Fruit fly (Drosophila melanogaster) whole organism, embryonic: ENCODE results near the gene Ide.

Experiments
- B-H1 ChIP-seq: fragments of 200-800 bp; sonication (Bioruptor generic); IDR thresholded peaks from 3 replicates; pipeline ENCODE4 v1.3.6; 2022; ENCODE audit warnings: missing biosample characterization, missing genetic modification characterization
- CG11085 ChIP-seq: fragments of 200-800 bp; sonication (Bioruptor generic); IDR thresholded peaks from 2 replicates; pipeline ENCODE4 v1.3.6; 2022; ENCODE audit warnings: missing biosample characterization, missing genetic modification characterization
- CG11247 ChIP-seq: fragments of 200-800 bp; sonication (Bioruptor generic); IDR thresholded peaks from 2 replicates; pipeline ENCODE4 v1.3.6; 2022; ENCODE audit warnings: missing biosample characterization, missing genetic modification characterization
- CG12219 ChIP-seq: fragments of 200-800 bp; sonication (Bioruptor generic); optimal IDR thresholded peaks from 3 replicates; lab custom pipeline; 2018; ENCODE audit warnings: missing biosample characterization, mild to moderate bottlenecking, missing genetic modification characterization
- CG12299 ChIP-seq: fragments of 200-800 bp; sonication (Bioruptor generic); optimal IDR thresholded peaks from 2 replicates; lab custom pipeline; 2018; ENCODE audit warnings: missing biosample characterization, mild to moderate bottlenecking, missing genetic modification characterization
- CG12659 ChIP-seq: fragments of 200-800 bp; sonication (Bioruptor generic); optimal IDR thresholded peaks from 3 replicates; lab custom pipeline; 2017; ENCODE audit warnings: mild to moderate bottlenecking, missing biosample characterization, missing genetic modification reagents, missing genetic modification characterization
- CG12744 ChIP-seq: fragments of 200-800 bp; sonication (Bioruptor generic); optimal IDR thresholded peaks from 2 replicates; lab custom pipeline; 2016; ENCODE audit warnings: missing biosample characterization, missing genetic modification characterization
- CG14860 ChIP-seq: fragments of 200-800 bp; sonication (Bioruptor generic); IDR thresholded peaks from 3 replicates; pipeline ENCODE4 v1.3.6; 2022; ENCODE audit warnings: missing biosample characterization, missing genetic modification characterization; ENCODE audit not compliant: partially characterized antibody
- CG17829 ChIP-seq: fragments of 200-800 bp; optimal IDR thresholded peaks from 2 replicates; lab custom pipeline; 2019; ENCODE audit warnings: missing biosample characterization, mild to moderate bottlenecking, missing genetic modification characterization, moderate library complexity
- CG17912 ChIP-seq: fragments of 200-800 bp; sonication (Bioruptor generic); optimal IDR thresholded peaks from 2 replicates; lab custom pipeline; 2018; ENCODE audit warnings: missing biosample characterization, mild to moderate bottlenecking, missing genetic modification characterization
- CG18476 ChIP-seq: fragments of 200-800 bp; sonication (Bioruptor generic); optimal IDR thresholded peaks from 2 replicates; lab custom pipeline; 2016; ENCODE audit warnings: missing biosample characterization, mild to moderate bottlenecking, missing genetic modification characterization
- CG30431 ChIP-seq: fragments of 200-800 bp; sonication (Bioruptor generic); optimal IDR thresholded peaks from 2 replicates; lab custom pipeline; 2017; ENCODE audit warnings: missing biosample characterization, missing genetic modification characterization
- CG4617 ChIP-seq: fragments of 200-800 bp; sonication (Bioruptor generic); optimal IDR thresholded peaks from 3 replicates; lab custom pipeline; 2016; ENCODE audit warnings: missing biosample characterization, missing genetic modification characterization, borderline replicate concordance
- CG4854 ChIP-seq: fragments of 200-800 bp; sonication (Bioruptor generic); optimal IDR thresholded peaks from 2 replicates; lab custom pipeline; 2016; ENCODE audit warnings: missing biosample characterization, missing genetic modification characterization, inconsistent platforms
- CG5180 ChIP-seq: fragments of 200-800 bp; sonication (Bioruptor generic); optimal IDR thresholded peaks from 3 replicates; lab custom pipeline; 2017; ENCODE audit warnings: missing biosample characterization, missing genetic modification characterization, mild to moderate bottlenecking, moderate library complexity, missing genetic modification reagents
- CG9876 ChIP-seq: fragments of 200-800 bp; sonication (Bioruptor generic); optimal IDR thresholded peaks from 2 replicates; lab custom pipeline; 2016; ENCODE audit warnings: missing biosample characterization, missing genetic modification characterization
- Camta ChIP-seq: fragments of 200-800 bp; sonication (Bioruptor generic); optimal IDR thresholded peaks from 2 replicates; lab custom pipeline; 2016; ENCODE audit warnings: missing biosample characterization, missing genetic modification characterization
- Doc3 ChIP-seq: fragments of 200-800 bp; sonication (Bioruptor generic); IDR thresholded peaks from 3 replicates; pipeline ENCODE4 v1.3.6; 2022; ENCODE audit warnings: missing biosample characterization, missing genetic modification characterization; ENCODE audit not compliant: partially characterized antibody
- ERR ChIP-seq: fragments of 200-800 bp; sonication (Bioruptor generic); optimal IDR thresholded peaks from 2 replicates; lab custom pipeline; 2016; ENCODE audit warnings: missing biosample characterization, missing genetic modification characterization
- Gug ChIP-seq: fragments of 200-800 bp; sonication (Bioruptor generic); IDR thresholded peaks from 4 replicates; pipeline ENCODE4 v1.3.6; 2022; ENCODE audit warnings: missing biosample characterization, missing genetic modification characterization
- HLH54F ChIP-seq: fragments of 200-800 bp; sonication (Bioruptor generic); optimal IDR thresholded peaks from 3 replicates; lab custom pipeline; 2016; ENCODE audit warnings: missing biosample characterization, missing genetic modification characterization
- HmgD ChIP-seq: fragments of 200-800 bp; sonication (Bioruptor generic); optimal IDR thresholded peaks from 3 replicates; lab custom pipeline; 2016; ENCODE audit warnings: missing biosample characterization, missing genetic modification characterization
- Hr78 ChIP-seq, 2 experiments: fragments of 200-800 bp in 1 of 2; fragments of >200 bp in 1 of 2; sonication (Bioruptor generic) in 1 of 2; optimal IDR thresholded peaks; 2 replicates each; lab custom pipeline; 2017 to 2019; ENCODE audit warnings: missing biosample characterization in 2 of 2, missing genetic modification characterization in 2 of 2, mild to moderate bottlenecking in 1 of 2, moderate library complexity in 1 of 2
- Jarid2 ChIP-seq: fragments of 200-800 bp; sonication (Bioruptor generic); optimal IDR thresholded peaks from 3 replicates; lab custom pipeline; 2017; ENCODE audit warnings: mild to moderate bottlenecking, missing biosample characterization, missing genetic modification reagents, missing genetic modification characterization
- Med ChIP-seq: fragments of 200-800 bp; sonication (Bioruptor generic); peaks from one replicate; lab custom pipeline; 2016; ENCODE audit warnings: missing biosample characterization, missing genetic modification characterization, mild to moderate bottlenecking, inconsistent platforms, moderate library complexity
- NC2β ChIP-seq: fragments of 200-800 bp; sonication (Bioruptor generic); optimal IDR thresholded peaks from 2 replicates; lab custom pipeline; 2016; ENCODE audit warnings: missing biosample characterization, missing genetic modification characterization
- Nf-YC ChIP-seq: fragments of 200-800 bp; optimal IDR thresholded peaks from 3 replicates; lab custom pipeline; 2019; ENCODE audit warnings: missing biosample characterization, mild to moderate bottlenecking, missing genetic modification characterization, moderate library complexity
- NfI ChIP-seq: fragments of 200-800 bp; sonication (Bioruptor generic); optimal IDR thresholded peaks from 3 replicates; lab custom pipeline; 2018; ENCODE audit warnings: missing biosample characterization, mild to moderate bottlenecking, missing genetic modification characterization, moderate library complexity
- Pdp1 ChIP-seq, 2 experiments: fragments of 200-800 bp; sonication (Bioruptor generic); optimal IDR thresholded peaks; 3 replicates each; lab custom pipeline; 2016; ENCODE audit warnings: missing biosample characterization in 2 of 2, missing genetic modification characterization in 2 of 2, mild to moderate bottlenecking in 1 of 2, moderate library complexity in 1 of 2
- TFAM ChIP-seq: fragments of 200-800 bp; sonication (Bioruptor generic); optimal IDR thresholded peaks from 2 replicates; lab custom pipeline; 2017; ENCODE audit warnings: missing biosample characterization, missing genetic modification characterization, inconsistent platforms
- Xrp1 ChIP-seq: fragments of 200-800 bp; sonication (Bioruptor generic); IDR thresholded peaks from 2 replicates; pipeline ENCODE4 v1.3.6; 2022; ENCODE audit warnings: missing biosample characterization, missing genetic modification characterization
- ac ChIP-seq: fragments of 200-800 bp; sonication (Bioruptor generic); optimal IDR thresholded peaks from 3 replicates; lab custom pipeline; 2017; ENCODE audit warnings: missing biosample characterization, mild to moderate bottlenecking, missing genetic modification characterization
- al ChIP-seq: fragments of 200-800 bp; sonication (Bioruptor generic); IDR thresholded peaks from 2 replicates; pipeline ENCODE4 v1.3.6; 2022; ENCODE audit warnings: missing biosample characterization, missing genetic modification characterization
- ase ChIP-seq: fragments of 200-800 bp; sonication (Bioruptor generic); IDR thresholded peaks from 3 replicates; pipeline ENCODE4 v1.3.6; 2022; ENCODE audit warnings: missing biosample characterization, missing genetic modification characterization
- chinmo ChIP-seq: fragments of 200-800 bp; sonication (Bioruptor generic); IDR thresholded peaks from 4 replicates; pipeline ENCODE4 v1.3.6; 2022; ENCODE audit warnings: missing biosample characterization, missing genetic modification characterization; ENCODE audit not compliant: partially characterized antibody
- croc ChIP-seq: fragments of 200-800 bp; sonication (Bioruptor generic); conservative IDR thresholded peaks from 3 replicates; pipeline ENCODE4 v1.3.6; 2022; ENCODE audit warnings: missing biosample characterization, missing genetic modification characterization
- ewg ChIP-seq: fragments of 200-800 bp; sonication (Bioruptor generic); optimal IDR thresholded peaks from 3 replicates; lab custom pipeline; 2017; ENCODE audit warnings: mild to moderate bottlenecking, missing biosample characterization, missing genetic modification reagents, missing genetic modification characterization
- gt ChIP-seq: fragments of 200-800 bp; sonication (Bioruptor generic); IDR thresholded peaks from 2 replicates; pipeline ENCODE4 v1.3.6; 2022; ENCODE audit warnings: missing biosample characterization, missing genetic modification characterization
- maf-S ChIP-seq: fragments of 200-800 bp; sonication (Bioruptor generic); optimal IDR thresholded peaks from 2 replicates; lab custom pipeline; 2016; ENCODE audit warnings: missing biosample characterization, missing genetic modification characterization
- pho ChIP-seq: fragments of 200-800 bp; sonication (Bioruptor generic); optimal IDR thresholded peaks from 2 replicates; lab custom pipeline; 2016; ENCODE audit warnings: missing biosample characterization, missing genetic modification characterization
- pum ChIP-seq: fragments of 200-800 bp; sonication (Bioruptor generic); optimal IDR thresholded peaks from 2 replicates; lab custom pipeline; 2016; ENCODE audit warnings: missing biosample characterization, missing genetic modification characterization
- run ChIP-seq: fragments of 200-800 bp; sonication (Bioruptor generic); optimal IDR thresholded peaks from 3 replicates; lab custom pipeline; 2018; ENCODE audit warnings: missing biosample characterization, mild to moderate bottlenecking, missing genetic modification characterization
- sc ChIP-seq, 3 experiments: fragments of >200 bp in 2 of 3; fragments of 200-800 bp in 1 of 3; sonication (Bioruptor generic) in 1 of 3; optimal IDR thresholded peaks; 2 replicates in 2 of 3; 3 replicates in 1 of 3; lab custom pipeline; 2017; ENCODE audit warnings: mild to moderate bottlenecking in 1 of 3, missing biosample characterization in 1 of 3, missing genetic modification characterization in 1 of 3, missing genetic modification reagents in 1 of 3
- slp2 ChIP-seq: fragments of 200-800 bp; sonication (Bioruptor generic); optimal IDR thresholded peaks from 2 replicates; lab custom pipeline; 2016; ENCODE audit warnings: missing biosample characterization, missing genetic modification characterization
- tll ChIP-seq, 2 experiments: fragments of 200-800 bp in 1 of 2; fragments of >200 bp in 1 of 2; sonication (Bioruptor generic) in 1 of 2; optimal IDR thresholded peaks; 2 replicates each; lab custom pipeline; 2017 to 2019; ENCODE audit warnings: missing biosample characterization in 2 of 2, missing genetic modification characterization in 2 of 2, mild to moderate bottlenecking in 1 of 2, moderate library complexity in 1 of 2
- unpg ChIP-seq: fragments of 200-800 bp; sonication (Bioruptor generic); optimal IDR thresholded peaks from 3 replicates; lab custom pipeline; 2018; ENCODE audit warnings: missing biosample characterization, mild to moderate bottlenecking, missing genetic modification characterization, moderate library complexity

Ide gene

dm6 chr3L:20398243-20399222, 22.8 kb upstream of the Ide start (continued):
- TF ChIP-seq slp2: peak; percentile 57
- TF ChIP-seq Xrp1 (GFP tag; lab: Robert Waterston, UW): peak; percentile 61
- peak; percentile 81 for TF ChIP-seq CG17829 (tag; lab: Kevin White, UChicago)
- TF ChIP-seq CG4854: peak; percentile 75
- peak; percentile 88 for TF ChIP-seq chinmo (GFP tag; lab: Robert Waterston, UW)
- peak; percentile 32 for TF ChIP-seq CG4617 (GFP tag; lab: Kevin White, UChicago)
- peak; percentile 80 for TF ChIP-seq pho (GFP tag; lab: Kevin White, UChicago)
- TF ChIP-seq CG18476 (GFP tag; lab: Kevin White, UChicago): peak; percentile 74
- peak; percentile 73 for TF ChIP-seq al (GFP tag; lab: Robert Waterston, UW)
- no peak for TF ChIP-seq tll (GFP tag; optimal IDR thresholded peaks at IDR 0.05; lab: Kevin White, UChicago)
- TF ChIP-seq Pdp1 (GFP tag; optimal IDR thresholded peaks at IDR 0.05; lab: Kevin White, UChicago): peak; percentile 69 to 85
- peak; percentile 50 for TF ChIP-seq NC2β (GFP tag; lab: Kevin White, UChicago)
- TF ChIP-seq Camta (GFP tag; lab: Kevin White, UChicago): peak; percentile 60
- TF ChIP-seq TFAM: no peak
- no peak for TF ChIP-seq Doc3
- peak; percentile 65 for TF ChIP-seq HLH54F
- TF ChIP-seq CG14860 (GFP tag; lab: Robert Waterston, UW): no peak
- TF ChIP-seq croc: peak; percentile 36; the same call in 2 of the 3 replicates
- TF ChIP-seq CG11085 (GFP tag; lab: Robert Waterston, UW): no peak
- peak; percentile 3 for TF ChIP-seq ERR (GFP tag; lab: Kevin White, UChicago)
- TF ChIP-seq CG11247 (GFP tag; lab: Robert Waterston, UW): 0 out of 2 replicates have a peak, but pooled peaks have one; percentile 28
- peak; percentile 71 for TF ChIP-seq ewg
- TF ChIP-seq maf-S (GFP tag; lab: Kevin White, UChicago): peak; percentile 66
- TF ChIP-seq Nf-YC (tag; lab: Kevin White, UChicago): peak; percentile 77
- TF ChIP-seq CG12299: peak; percentile 75
- peak in 1 of 2 experiments; percentile 93 for TF ChIP-seq Hr78 (GFP tag; optimal IDR thresholded peaks at IDR 0.05; lab: Kevin White, UChicago)
- TF ChIP-seq ac (GFP tag; lab: Kevin White, UChicago): peak; percentile 35
- no peak for TF ChIP-seq gt (GFP tag; lab: Robert Waterston, UW)
- peak; percentile 85 for TF ChIP-seq CG12219 (GFP tag; lab: Kevin White, UChicago)
- peak; percentile 90 for TF ChIP-seq CG12659
- TF ChIP-seq CG9876 (GFP tag; lab: Kevin White, UChicago): peak; percentile 6
- TF ChIP-seq NfI: peak; percentile 87
- peak; percentile 66 for TF ChIP-seq Jarid2
- no peak for TF ChIP-seq sc (optimal IDR thresholded peaks at IDR 0.05; lab: Kevin White, UChicago)
- peak; percentile 72 for TF ChIP-seq sc (GFP tag; optimal IDR thresholded peaks at IDR 0.05; lab: Kevin White, UChicago)
- peak; percentile 89 for TF ChIP-seq unpg (GFP tag; lab: Kevin White, UChicago)
- peak; percentile 69 for TF ChIP-seq CG30431 (GFP tag; lab: Kevin White, UChicago)
- TF ChIP-seq CG5180 (GFP tag; lab: Kevin White, UChicago): peak; percentile 74
- TF ChIP-seq HmgD: no peak
- TF ChIP-seq CG17912 (GFP tag; lab: Kevin White, UChicago): no peak
- TF ChIP-seq ase: peak; percentile 79
- peak; percentile 67 for TF ChIP-seq B-H1 (GFP tag; lab: Robert Waterston, UW)
- peak; percentile 65 for TF ChIP-seq pum (GFP tag; lab: Kevin White, UChicago)
- peak; percentile 74 for TF ChIP-seq CG12744 (GFP tag; lab: Kevin White, UChicago)
- peak; percentile 93 for TF ChIP-seq Med (GFP tag; lab: Kevin White, UChicago)
- peak; percentile 76 for TF ChIP-seq run
- peak; percentile 60; the same call in 3 of the 4 replicates for TF ChIP-seq Gug (GFP tag; lab: Robert Waterston, UW)
